Fruit fly (Drosophila melanogaster) whole organism, embryonic: ENCODE data around the gene Rbp1-like.
A peak's percentile ranks its signal among the peaks of the same experiment; 100 is the strongest.

Experiments
- CG10431 ChIP-seq: fragments of 200-800 bp; sonication (Bioruptor generic); optimal IDR thresholded peaks from 3 replicates; lab custom pipeline; 2018; ENCODE audit warnings: missing biosample characterization, mild to moderate bottlenecking, missing genetic modification characterization
- CG11093 ChIP-seq: fragments of 200-800 bp; sonication (Bioruptor generic); IDR thresholded peaks from 3 replicates; pipeline ENCODE4 v1.3.6; 2022; ENCODE audit warnings: missing biosample characterization, missing genetic modification characterization
- CG13287 ChIP-seq: fragments of 200-800 bp; sonication (Bioruptor generic); IDR thresholded peaks from 2 replicates; pipeline ENCODE4 v1.3.6; 2022; ENCODE audit warnings: missing biosample characterization, missing genetic modification characterization; ENCODE audit not compliant: partially characterized antibody
- CG13624 ChIP-seq: fragments of 200-800 bp; sonication (Bioruptor generic); optimal IDR thresholded peaks from 2 replicates; lab custom pipeline; 2016; ENCODE audit warnings: missing biosample characterization, missing genetic modification characterization
- CG2889 ChIP-seq: fragments of 200-800 bp; sonication (Bioruptor generic); IDR thresholded peaks from 3 replicates; pipeline ENCODE4 v1.3.6; 2022; ENCODE audit warnings: missing biosample characterization, missing genetic modification characterization
- CG3838 ChIP-seq: fragments of 200-800 bp; sonication (Bioruptor generic); optimal IDR thresholded peaks from 3 replicates; lab custom pipeline; 2016; ENCODE audit warnings: missing biosample characterization, missing genetic modification characterization
- CG4360 ChIP-seq: fragments of 200-800 bp; sonication (Bioruptor generic); IDR thresholded peaks from 2 replicates; pipeline ENCODE4 v1.3.6; 2022; ENCODE audit warnings: missing biosample characterization, missing genetic modification characterization
- CG6254 ChIP-seq: fragments of 200-800 bp; sonication (Bioruptor generic); optimal IDR thresholded peaks from 3 replicates; lab custom pipeline; 2017; ENCODE audit warnings: mild to moderate bottlenecking, missing biosample characterization, missing genetic modification reagents, missing genetic modification characterization
- CG6791 ChIP-seq: fragments of 200-800 bp; sonication (Bioruptor generic); IDR thresholded peaks from 3 replicates; pipeline ENCODE4 v1.3.6; 2022; ENCODE audit warnings: missing biosample characterization, missing genetic modification characterization; ENCODE audit not compliant: partially characterized antibody
- CG7963 ChIP-seq: fragments of 200-800 bp; sonication (Bioruptor generic); IDR thresholded peaks from 3 replicates; pipeline ENCODE4 v1.3.6; 2022; ENCODE audit warnings: missing biosample characterization, missing genetic modification characterization; ENCODE audit not compliant: partially characterized antibody
- CG9437 ChIP-seq: fragments of 200-800 bp; sonication (Bioruptor generic); optimal IDR thresholded peaks from 2 replicates; lab custom pipeline; 2018; ENCODE audit warnings: missing biosample characterization, mild to moderate bottlenecking, missing genetic modification characterization
- Dip2 ChIP-seq: fragments of 200-800 bp; sonication (Bioruptor generic); IDR thresholded peaks from 2 replicates; pipeline ENCODE4 v1.3.6; 2022; ENCODE audit warnings: missing biosample characterization, missing genetic modification characterization
- Doc3 ChIP-seq: fragments of 200-800 bp; sonication (Bioruptor generic); IDR thresholded peaks from 3 replicates; pipeline ENCODE4 v1.3.6; 2022; ENCODE audit warnings: missing biosample characterization, missing genetic modification characterization; ENCODE audit not compliant: partially characterized antibody
- Gug ChIP-seq: fragments of 200-800 bp; sonication (Bioruptor generic); IDR thresholded peaks from 4 replicates; pipeline ENCODE4 v1.3.6; 2022; ENCODE audit warnings: missing biosample characterization, missing genetic modification characterization
- HLH4C ChIP-seq: fragments of 200-800 bp; sonication (Bioruptor generic); IDR thresholded peaks from 3 replicates; pipeline ENCODE4 v1.3.6; 2022; ENCODE audit warnings: missing biosample characterization, missing genetic modification characterization; ENCODE audit not compliant: partially characterized antibody
- HLHmδ ChIP-seq: fragments of 200-800 bp; sonication (Bioruptor generic); optimal IDR thresholded peaks from 2 replicates; lab custom pipeline; 2018; ENCODE audit warnings: missing biosample characterization, mild to moderate bottlenecking, missing genetic modification characterization, moderate library complexity
- Max ChIP-seq: fragments of 200-800 bp; sonication (Bioruptor generic); optimal IDR thresholded peaks from 2 replicates; lab custom pipeline; 2016; ENCODE audit warnings: missing biosample characterization, mild to moderate bottlenecking, missing genetic modification characterization
- NFAT ChIP-seq: fragments of 200-800 bp; sonication (Bioruptor generic); IDR thresholded peaks from 2 replicates; pipeline ENCODE4 v1.3.6; 2022; ENCODE audit warnings: missing biosample characterization, missing genetic modification characterization
- Nf-YC ChIP-seq: fragments of 200-800 bp; optimal IDR thresholded peaks from 3 replicates; lab custom pipeline; 2019; ENCODE audit warnings: missing biosample characterization, mild to moderate bottlenecking, missing genetic modification characterization, moderate library complexity
- Opbp ChIP-seq: fragments of 200-800 bp; sonication (Bioruptor generic); IDR thresholded peaks from 3 replicates; pipeline ENCODE4 v1.3.6; 2022; ENCODE audit warnings: missing biosample characterization, missing genetic modification characterization; ENCODE audit not compliant: partially characterized antibody
- Optix ChIP-seq: fragments of 200-800 bp; sonication (Bioruptor generic); IDR thresholded peaks from 3 replicates; pipeline ENCODE4 v1.3.6; 2022; ENCODE audit warnings: missing biosample characterization, missing genetic modification characterization
- Ptx1 ChIP-seq: fragments of 200-800 bp; sonication (Bioruptor generic); IDR thresholded peaks from 2 replicates; pipeline ENCODE4 v1.3.6; 2022; ENCODE audit warnings: missing biosample characterization, missing genetic modification characterization
- Sry-β ChIP-seq: fragments of 200-800 bp; sonication (Bioruptor generic); optimal IDR thresholded peaks from 2 replicates; lab custom pipeline; 2018; ENCODE audit warnings: missing biosample characterization, mild to moderate bottlenecking, missing genetic modification characterization, moderate library complexity
- Stat92E ChIP-seq, 3 experiments: fragments of >200 bp in 2 of 3; fragments of 200-800 bp in 1 of 3; sonication (Bioruptor generic) in 1 of 3; optimal IDR thresholded peaks; 2 replicates each; lab custom pipeline; 2017 to 2019; ENCODE audit warnings: missing biosample characterization in 3 of 3, missing genetic modification characterization in 3 of 3, mild to moderate bottlenecking in 1 of 3, moderate library complexity in 1 of 3
- Xrp1 ChIP-seq: fragments of 200-800 bp; sonication (Bioruptor generic); IDR thresholded peaks from 2 replicates; pipeline ENCODE4 v1.3.6; 2022; ENCODE audit warnings: missing biosample characterization, missing genetic modification characterization
- abd-A ChIP-seq: fragments of 200-800 bp; sonication (Bioruptor generic); optimal IDR thresholded peaks from 3 replicates; lab custom pipeline; 2019; ENCODE audit warnings: missing biosample characterization, mild to moderate bottlenecking, missing genetic modification characterization, moderate library complexity
- amos ChIP-seq: fragments of 200-800 bp; sonication (Bioruptor generic); IDR thresholded peaks from 2 replicates; pipeline ENCODE4 v1.3.6; 2022; ENCODE audit warnings: missing biosample characterization, missing genetic modification characterization; ENCODE audit not compliant: partially characterized antibody
- bab2 ChIP-seq: fragments of 200-800 bp; sonication (Bioruptor generic); optimal IDR thresholded peaks from 2 replicates; lab custom pipeline; 2016; ENCODE audit warnings: missing biosample characterization, missing genetic modification characterization
- bbx ChIP-seq: fragments of 200-800 bp; sonication (Bioruptor generic); IDR thresholded peaks from 2 replicates; pipeline ENCODE4 v1.3.6; 2022; ENCODE audit warnings: missing biosample characterization, missing genetic modification characterization; ENCODE audit not compliant: partially characterized antibody
- bcd ChIP-seq: fragments of 200-800 bp; sonication (Bioruptor generic); optimal IDR thresholded peaks from 2 replicates; lab custom pipeline; 2017; ENCODE audit warnings: missing biosample characterization, mild to moderate bottlenecking, missing genetic modification characterization
- crol ChIP-seq: fragments of 200-800 bp; sonication (Bioruptor generic); IDR thresholded peaks from 2 replicates; pipeline ENCODE4 v1.3.6; 2022; ENCODE audit warnings: missing biosample characterization, missing genetic modification characterization
- en ChIP-seq: fragments of 200-800 bp; sonication (Bioruptor generic); optimal IDR thresholded peaks from 2 replicates; lab custom pipeline; 2016; ENCODE audit warnings: missing biosample characterization, missing genetic modification characterization
- fd102C ChIP-seq: fragments of 200-800 bp; sonication (Bioruptor generic); optimal IDR thresholded peaks from 2 replicates; lab custom pipeline; 2018; ENCODE audit warnings: missing biosample characterization, mild to moderate bottlenecking, missing genetic modification characterization, moderate library complexity
- hb ChIP-seq: fragments of 200-800 bp; sonication (Bioruptor generic); IDR thresholded peaks from 3 replicates; pipeline ENCODE4 v1.3.6; 2022; ENCODE audit warnings: missing biosample characterization, missing genetic modification characterization; ENCODE audit not compliant: partially characterized antibody
- hbn ChIP-seq: fragments of 200-800 bp; sonication (Bioruptor generic); IDR thresholded peaks from 2 replicates; pipeline ENCODE4 v1.3.6; 2022; ENCODE audit warnings: missing biosample characterization, missing genetic modification characterization; ENCODE audit not compliant: partially characterized antibody
- inv ChIP-seq: fragments of 200-800 bp; sonication (Bioruptor generic); IDR thresholded peaks from 2 replicates; pipeline ENCODE4 v1.3.6; 2022; ENCODE audit warnings: missing biosample characterization, missing genetic modification characterization; ENCODE audit not compliant: partially characterized antibody
- klu ChIP-seq: fragments of 200-800 bp; sonication (Bioruptor generic); IDR thresholded peaks from 2 replicates; pipeline ENCODE4 v1.3.6; 2022; ENCODE audit warnings: missing biosample characterization, missing genetic modification characterization
- pfk ChIP-seq: fragments of 200-800 bp; sonication (Bioruptor generic); optimal IDR thresholded peaks from 2 replicates; lab custom pipeline; 2018; ENCODE audit warnings: missing biosample characterization, mild to moderate bottlenecking, missing genetic modification characterization, moderate library complexity
- pho ChIP-seq: fragments of 200-800 bp; sonication (Bioruptor generic); optimal IDR thresholded peaks from 2 replicates; lab custom pipeline; 2016; ENCODE audit warnings: missing biosample characterization, missing genetic modification characterization
- row ChIP-seq: fragments of 200-800 bp; sonication (Bioruptor generic); IDR thresholded peaks from 3 replicates; pipeline ENCODE4 v1.3.6; 2022; ENCODE audit warnings: missing biosample characterization, missing genetic modification characterization
- sens-2 ChIP-seq: fragments of 200-800 bp; sonication (Bioruptor generic); IDR thresholded peaks from 2 replicates; pipeline ENCODE4 v1.3.6; 2022; ENCODE audit warnings: missing biosample characterization, missing genetic modification characterization
- sna ChIP-seq: fragments of 200-800 bp; sonication (Bioruptor generic); IDR thresholded peaks from 2 replicates; pipeline ENCODE4 v1.3.6; 2022; ENCODE audit warnings: missing biosample characterization, missing genetic modification characterization; ENCODE audit not compliant: partially characterized antibody
- stwl ChIP-seq: fragments of 200-800 bp; sonication (Bioruptor generic); optimal IDR thresholded peaks from 3 replicates; lab custom pipeline; 2018; ENCODE audit warnings: missing biosample characterization, mild to moderate bottlenecking, missing genetic modification characterization, moderate library complexity
- tna ChIP-seq: fragments of 200-800 bp; sonication (Bioruptor generic); IDR thresholded peaks from 2 replicates; pipeline ENCODE4 v1.3.6; 2022; ENCODE audit warnings: missing biosample characterization, missing genetic modification characterization; ENCODE audit not compliant: partially characterized antibody
- unc-4 ChIP-seq: fragments of 200-800 bp; sonication (Bioruptor generic); IDR thresholded peaks from 2 replicates; pipeline ENCODE4 v1.3.6; 2022; ENCODE audit warnings: missing biosample characterization, missing genetic modification characterization; ENCODE audit not compliant: partially characterized antibody
- vnd ChIP-seq: fragments of 200-800 bp; sonication (Bioruptor generic); IDR thresholded peaks from 3 replicates; pipeline ENCODE4 v1.3.6; 2022; ENCODE audit warnings: missing biosample characterization, missing genetic modification characterization; ENCODE audit not compliant: partially characterized antibody
- zen ChIP-seq: fragments of 200-800 bp; sonication (Bioruptor generic); optimal IDR thresholded peaks from 3 replicates; lab custom pipeline; 2018; ENCODE audit warnings: missing biosample characterization, mild to moderate bottlenecking, missing genetic modification characterization, moderate library complexity

The Rbp1-like gene

DNA sequence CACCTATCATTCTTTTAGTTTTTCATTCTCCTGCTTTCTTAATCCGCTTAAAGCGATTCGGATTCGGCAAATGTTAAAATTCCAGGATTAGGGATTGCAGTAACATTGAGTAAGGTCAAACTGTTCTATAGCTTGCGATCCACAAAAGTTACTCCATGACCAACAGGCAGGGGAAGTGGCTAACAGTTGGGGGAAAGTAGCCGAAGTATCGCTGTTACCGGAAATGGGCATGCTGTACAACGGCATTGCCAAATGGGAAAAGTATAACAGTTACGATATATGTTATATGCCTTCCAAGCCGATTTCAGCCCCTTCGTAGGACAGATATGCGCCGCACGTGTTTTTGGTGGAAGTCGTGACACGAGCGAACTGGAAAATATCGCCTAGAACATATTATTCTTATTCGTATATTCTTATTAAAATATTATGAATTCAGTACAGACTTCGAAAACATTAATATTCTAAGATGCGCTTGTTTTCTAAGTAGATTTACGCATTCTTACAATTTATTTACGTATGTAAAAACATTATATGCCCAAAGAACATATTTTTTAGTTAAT, 26.4 kb downstream of the Rbp1-like start (continued):
- TF ChIP-seq Xrp1 (GFP tag; lab: Robert Waterston, UW), result no peak
- peak; percentile 61 for TF ChIP-seq row (GFP tag; lab: Robert Waterston, UW)
- TF ChIP-seq CG10431 (GFP tag; lab: Kevin White, UChicago), result no peak
- TF ChIP-seq unc-4 (GFP tag; lab: Robert Waterston, UW), result peak; percentile 69
- TF ChIP-seq HLH4C (GFP tag; lab: Robert Waterston, UW), result peak; percentile 50
- no peak for TF ChIP-seq Gug (GFP tag; lab: Robert Waterston, UW)
- peak; percentile 18 for TF ChIP-seq stwl (tag; lab: Kevin White, UChicago)
- TF ChIP-seq abd-A (tag; lab: Kevin White, UChicago), result peak; percentile 21
- no peak for TF ChIP-seq zen
- TF ChIP-seq CG4360 (GFP tag; lab: Robert Waterston, UW), result no peak
- TF ChIP-seq pfk (GFP tag; lab: Kevin White, UChicago), result no peak
- no peak for TF ChIP-seq Ptx1 (GFP tag; lab: Robert Waterston, UW)
- 0 out of 2 replicates have a peak, but pooled peaks have one; percentile 1 for TF ChIP-seq crol (GFP tag; lab: Robert Waterston, UW)
- no peak for TF ChIP-seq fd102C
- peak; percentile 32; the same call in 1 of the 2 replicates for TF ChIP-seq inv
- TF ChIP-seq CG9437, result no peak
- TF ChIP-seq Sry-β (GFP tag; lab: Kevin White, UChicago), result peak; percentile 77
- no peak for TF ChIP-seq klu (GFP tag; lab: Robert Waterston, UW)
- TF ChIP-seq CG3838 (GFP tag; lab: Kevin White, UChicago), result no peak
- 0 out of 3 replicates have a peak, but pooled peaks have one; percentile 47 for TF ChIP-seq CG7963
- no peak for TF ChIP-seq en (GFP tag; lab: Kevin White, UChicago)
- TF ChIP-seq CG11093 (GFP tag; lab: Robert Waterston, UW), result no peak
- TF ChIP-seq bab2 (GFP tag; lab: Kevin White, UChicago), result no peak
- no peak for TF ChIP-seq CG2889 (GFP tag; lab: Robert Waterston, UW)
- TF ChIP-seq CG6791 (GFP tag; lab: Robert Waterston, UW), result peak; percentile 44; the same call in 1 of the 3 replicates
- TF ChIP-seq hb, result peak; percentile 47; the same call in 1 of the 3 replicates
- no peak for TF ChIP-seq pho (GFP tag; lab: Kevin White, UChicago)
- TF ChIP-seq HLHmδ (GFP tag; lab: Kevin White, UChicago), result peak; percentile 18
- no peak for TF ChIP-seq Optix (GFP tag; lab: Robert Waterston, UW)
- TF ChIP-seq Opbp (GFP tag; lab: Robert Waterston, UW), result peak; percentile 34; the same call in 1 of the 3 replicates
- TF ChIP-seq vnd (GFP tag; lab: Robert Waterston, UW), result peak; percentile 35; the same call in 1 of the 3 replicates
- TF ChIP-seq Doc3, result peak; percentile 51; the same call in 2 of the 3 replicates
- TF ChIP-seq CG13287 (GFP tag; lab: Robert Waterston, UW), result peak; percentile 68
- no peak for TF ChIP-seq bcd (GFP tag; lab: Kevin White, UChicago)
- peak; percentile 21; the same call in 1 of the 2 replicates for TF ChIP-seq tna (GFP tag; lab: Robert Waterston, UW)
- no peak for TF ChIP-seq CG13624
- TF ChIP-seq bbx, result 0 out of 2 replicates have a peak, but pooled peaks have one; percentile 11
- no peak for TF ChIP-seq Max (GFP tag; lab: Kevin White, UChicago)
- TF ChIP-seq Dip2 (GFP tag; lab: Robert Waterston, UW), result no peak
- TF ChIP-seq amos, result peak; percentile 64
- no peak for TF ChIP-seq sens-2 (GFP tag; lab: Robert Waterston, UW)
- TF ChIP-seq NFAT (GFP tag; lab: Robert Waterston, UW), result no peak
- TF ChIP-seq Nf-YC (tag; lab: Kevin White, UChicago), result peak; percentile 32
- peak; percentile 45; the same call in 1 of the 2 replicates for TF ChIP-seq hbn (GFP tag; lab: Robert Waterston, UW)
- no peak for TF ChIP-seq CG6254
- TF ChIP-seq sna (GFP tag; lab: Robert Waterston, UW), result no peak
- no peak for TF ChIP-seq Stat92E (GFP tag; optimal IDR thresholded peaks at IDR 0.05; lab: Kevin White, UChicago)
